Fruit fly (Drosophila melanogaster): ENCODE results near the gene CG31253.

Gene CG31253

dm6 chr3R:27986794-27987193 lies 26.4 kb upstream of the CG31253 start (continued):
- TF ChIP-seq MTF-1 (GFP tag; optimal IDR thresholded peaks at IDR 0.05; ENCODE audit: borderline replicate concordance): peak; percentile 1
- peak; percentile 94 for TF ChIP-seq sd (tag; optimal IDR thresholded peaks at IDR 0.05)
- no peak for TF ChIP-seq CG17568 (GFP tag; optimal IDR thresholded peaks at IDR 0.05)
- no peak for TF ChIP-seq CG18476 (GFP tag; optimal IDR thresholded peaks at IDR 0.05)
- TF ChIP-seq bigmax (GFP tag; optimal IDR thresholded peaks at IDR 0.05): peak; percentile 2
- TF ChIP-seq BtbVII (GFP tag; optimal IDR thresholded peaks at IDR 0.05): peak; percentile 33
- TF ChIP-seq CG34376 (GFP tag; optimal IDR thresholded peaks at IDR 0.05): peak; percentile 50
- TF ChIP-seq dpn (GFP tag; optimal IDR thresholded peaks at IDR 0.05): no peak
- TF ChIP-seq oc (tag; optimal IDR thresholded peaks at IDR 0.05): no peak
- TF ChIP-seq caup (GFP tag; optimal IDR thresholded peaks at IDR 0.05; ENCODE audit: severe bottlenecking): peak; percentile 52
- no peak for TF ChIP-seq Deaf1 (tag; optimal IDR thresholded peaks at IDR 0.05)
- peak; percentile 29 for TF ChIP-seq CG12071 (GFP tag; optimal IDR thresholded peaks at IDR 0.05)
- TF ChIP-seq exex (tag; optimal IDR thresholded peaks at IDR 0.05): peak; percentile 47
- TF ChIP-seq chm (GFP tag; IDR thresholded peaks at IDR 0.05): 0 out of 2 replicates have a peak, but pooled peaks have one; percentile 16
- TF ChIP-seq CG8290 (GFP tag; optimal IDR thresholded peaks at IDR 0.05): no peak
- peak in 1 of 2 experiments; percentile 51 for TF ChIP-seq CG8290 (tag; optimal IDR thresholded peaks at IDR 0.05)
- TF ChIP-seq CG12236 (GFP tag; optimal IDR thresholded peaks at IDR 0.05): no peak
- TF ChIP-seq chif (GFP tag; optimal IDR thresholded peaks at IDR 0.05): no peak
- peak; percentile 8 for TF ChIP-seq her (GFP tag; optimal IDR thresholded peaks at IDR 0.05)
- no peak for TF ChIP-seq danr (GFP tag; IDR thresholded peaks at IDR 0.05)
- no peak for TF ChIP-seq CG6791 (GFP tag; IDR thresholded peaks at IDR 0.05; ENCODE audit: partially characterized antibody)
- TF ChIP-seq Hey (tag; optimal IDR thresholded peaks at IDR 0.05): peak; percentile 34
- TF ChIP-seq usp (GFP tag; optimal IDR thresholded peaks at IDR 0.05): no peak
- no peak for TF ChIP-seq klu (GFP tag; IDR thresholded peaks at IDR 0.05)
- no peak for TF ChIP-seq run (tag; optimal IDR thresholded peaks at IDR 0.05)
- no peak for TF ChIP-seq CG32532 (GFP tag; IDR thresholded peaks at IDR 0.05)
- peak; percentile 28 for TF ChIP-seq sob (GFP tag; IDR thresholded peaks at IDR 0.05)
- TF ChIP-seq pnt (GFP tag; optimal IDR thresholded peaks at IDR 0.05): no peak
- TF ChIP-seq Spps (tag; optimal IDR thresholded peaks at IDR 0.05): no peak
- TF ChIP-seq HLH54F (GFP tag; optimal IDR thresholded peaks at IDR 0.05): no peak
- TF ChIP-seq hkb (optimal IDR thresholded peaks at IDR 0.05): no peak
- TF ChIP-seq hkb (GFP tag; IDR thresholded peaks at IDR 0.05): no peak
- TF ChIP-seq CG12769 (tag; optimal IDR thresholded peaks at IDR 0.05): peak; percentile 43
- TF ChIP-seq ranshi (GFP tag; IDR thresholded peaks at IDR 0.05): no peak
- TF ChIP-seq Xbp1 (GFP tag; optimal IDR thresholded peaks at IDR 0.05): no peak
- no peak for TF ChIP-seq Tbp (GFP tag; optimal IDR thresholded peaks at IDR 0.05)
- TF ChIP-seq zen (tag; optimal IDR thresholded peaks at IDR 0.05): no peak
- peak; percentile 49 for TF ChIP-seq CG15601 (tag; optimal IDR thresholded peaks at IDR 0.05)
- no peak for TF ChIP-seq cas (GFP tag; IDR thresholded peaks at IDR 0.05)
- TF ChIP-seq Med (GFP tag): peak; percentile 54
- no peak for TF ChIP-seq Hmr (GFP tag; optimal IDR thresholded peaks at IDR 0.05)
- TF ChIP-seq btn (GFP tag; optimal IDR thresholded peaks at IDR 0.05): no peak
- TF ChIP-seq ci (GFP tag; IDR thresholded peaks at IDR 0.05): peak; percentile 24; the same call in 1 of the 3 replicates
- TF ChIP-seq Trl (optimal IDR thresholded peaks at IDR 0.05): no peak
- TF ChIP-seq Trl (GFP tag; optimal IDR thresholded peaks at IDR 0.05): no peak
- TF ChIP-seq Adf1 (GFP tag; IDR thresholded peaks at IDR 0.05): no peak
- TF ChIP-seq CG15696 (tag; optimal IDR thresholded peaks at IDR 0.05): no peak
- TF ChIP-seq CG13775 (GFP tag; optimal IDR thresholded peaks at IDR 0.05): no peak
- no peak for TF ChIP-seq CG10147 (GFP tag; optimal IDR thresholded peaks at IDR 0.05)
- no peak for TF ChIP-seq CG9609 (GFP tag; optimal IDR thresholded peaks at IDR 0.05)
- peak; percentile 6 for TF ChIP-seq CHES-1-like (GFP tag; optimal IDR thresholded peaks at IDR 0.05)
- no peak for TF ChIP-seq jigr1 (GFP tag; IDR thresholded peaks at IDR 0.05)
- peak; percentile 16 for TF ChIP-seq CG13296 (GFP tag; optimal IDR thresholded peaks at IDR 0.05)
